Worm (Caenorhabditis elegans): ENCODE data around the gene ZK354.2.

The ZK354.2 gene

DNA sequence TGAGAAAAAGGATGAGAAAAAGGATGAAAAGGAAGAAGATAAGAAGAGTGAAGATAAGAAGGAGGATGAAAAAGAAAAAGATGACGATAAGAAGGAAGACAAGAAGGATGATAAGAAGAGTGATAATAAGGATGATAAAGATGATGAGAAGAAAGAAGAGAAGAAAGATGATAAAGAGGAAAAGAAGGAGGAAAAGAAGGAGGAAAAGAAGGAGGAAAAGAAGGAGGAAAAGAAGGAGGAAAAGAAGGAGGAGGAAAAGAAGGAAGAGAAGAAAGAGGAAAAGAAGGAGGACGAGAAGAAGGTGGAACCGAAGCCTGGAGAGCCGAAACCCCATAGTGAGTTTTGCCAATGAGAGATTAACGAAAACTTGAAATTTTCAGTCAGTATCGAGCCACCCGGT is 39.8 kb upstream of the ZK354.2 start:
- TF ChIP-seq fos-1 (tag; optimal IDR thresholded peaks at IDR 0.05) (no peak), nhr-10 (tag; optimal IDR thresholded peaks at IDR 0.05) (no peak), ztf-1 (GFP tag; conservative IDR thresholded peaks at IDR 0.05) (no peak)

DNA sequence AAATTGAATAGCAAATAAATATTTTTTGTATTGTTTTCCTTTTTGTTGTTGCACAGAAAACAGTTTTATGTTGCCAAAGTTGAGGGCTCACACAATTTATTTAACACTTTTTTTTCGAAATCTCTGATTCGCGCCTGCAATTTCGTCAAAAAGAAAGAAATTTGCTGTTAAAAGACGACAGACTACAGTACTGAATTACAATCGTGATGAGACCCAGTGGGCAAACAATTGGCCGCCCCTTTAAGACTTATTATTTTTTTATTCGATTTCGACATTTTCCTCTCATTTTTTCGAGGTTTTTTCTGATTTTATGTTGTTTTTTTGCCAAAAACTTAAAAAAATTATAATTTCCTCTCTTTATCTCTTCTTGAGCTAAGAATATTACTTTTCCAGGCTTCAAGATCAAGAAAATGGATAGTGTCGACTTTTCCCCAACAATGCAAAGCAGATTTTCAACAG is 39.1 kb upstream of the ZK354.2 start, which contains the start of gene slfl-4:
Gene slfl-4, plus strand, starts transcription at position 409 of the 459 bp plus-strand sequence.
- no peak for TF ChIP-seq ztf-1 (GFP tag; conservative IDR thresholded peaks at IDR 0.05)
- TF ChIP-seq unc-39 (tag; optimal IDR thresholded peaks at IDR 0.05), result no peak
- TF ChIP-seq blmp-1 (tag; optimal IDR thresholded peaks at IDR 0.05; ENCODE audit: insufficient read depth), result no peak
- TF ChIP-seq sma-3 (GFP tag; optimal IDR thresholded peaks at IDR 0.05), result no peak
- TF ChIP-seq zag-1 (tag; optimal IDR thresholded peaks at IDR 0.05), result no peak
- TF ChIP-seq ama-1 (optimal IDR thresholded peaks at IDR 0.05), result no peak
- TF ChIP-seq ZK546.5 (tag; optimal IDR thresholded peaks at IDR 0.05), result no peak
- no peak for TF ChIP-seq elt-1 (tag; optimal IDR thresholded peaks at IDR 0.05)
- TF ChIP-seq nhr-77 (tag; optimal IDR thresholded peaks at IDR 0.05), result no peak
- no peak for TF ChIP-seq crh-2 (tag; optimal IDR thresholded peaks at IDR 0.05)
- no peak for TF ChIP-seq dmd-4 (tag; optimal IDR thresholded peaks at IDR 0.05)
- TF ChIP-seq gmeb-1 (tag; optimal IDR thresholded peaks at IDR 0.05), result no peak
- TF ChIP-seq F13H6.1 (tag; optimal IDR thresholded peaks at IDR 0.05), result no peak
- TF ChIP-seq peb-1 (tag; optimal IDR thresholded peaks at IDR 0.05), result no peak
- TF ChIP-seq nhr-10 (tag; optimal IDR thresholded peaks at IDR 0.05), result no peak
- TF ChIP-seq sma-9 (GFP tag; optimal IDR thresholded peaks at IDR 0.05), result no peak
- TF ChIP-seq sma-9 (tag; optimal IDR thresholded peaks at IDR 0.05), result no peak
- no peak for TF ChIP-seq mbf-1 (tag; optimal IDR thresholded peaks at IDR 0.05)
- TF ChIP-seq nhr-23 (tag; optimal IDR thresholded peaks at IDR 0.05), result no peak
- TF ChIP-seq snpc-4 (tag; optimal IDR thresholded peaks at IDR 0.05), result no peak

DNA sequence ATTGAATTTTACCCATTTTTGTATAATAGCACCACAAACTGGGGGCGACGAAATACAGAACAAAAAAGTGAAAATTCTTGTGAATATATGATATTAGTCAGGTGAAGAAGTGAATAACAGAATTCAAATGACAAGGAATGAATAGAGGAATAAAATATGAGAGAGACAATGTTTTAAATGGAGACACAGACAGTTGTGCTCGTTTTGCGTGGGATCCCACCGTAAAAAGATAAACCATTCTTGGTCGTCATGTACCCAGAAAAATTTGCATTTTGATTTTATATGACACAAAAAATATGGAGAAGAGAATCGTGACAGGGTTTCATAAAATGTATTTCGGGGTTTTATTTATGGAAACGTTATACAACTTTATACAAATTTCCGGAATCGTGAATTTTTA is 35.5 kb upstream of the ZK354.2 start, which contains the start of gene F36H12.17:
Gene F36H12.17, minus strand, starts transcription at position 101 of the 400 bp plus-strand sequence.
- TF ChIP-seq ceh-82 (tag; optimal IDR thresholded peaks at IDR 0.05) (no peak), R02D3.7 (tag; optimal IDR thresholded peaks at IDR 0.05) (no peak), skn-1 (tag; optimal IDR thresholded peaks at IDR 0.05) (no peak), nhr-77 (tag; optimal IDR thresholded peaks at IDR 0.05) (no peak), mdl-1 (tag; optimal IDR thresholded peaks at IDR 0.05) (no peak), lin-39 (tag; optimal IDR thresholded peaks at IDR 0.05) (no peak), ceh-16 (tag; optimal IDR thresholded peaks at IDR 0.05) (no peak), lin-11 (tag; optimal IDR thresholded peaks at IDR 0.05) (no peak), zag-1 (tag; optimal IDR thresholded peaks at IDR 0.05) (no peak), mbf-1 (tag; optimal IDR thresholded peaks at IDR 0.05) (no peak), F13H6.1 (tag; optimal IDR thresholded peaks at IDR 0.05) (no peak), unc-39 (tag; optimal IDR thresholded peaks at IDR 0.05) (no peak), mab-5 (tag; optimal IDR thresholded peaks at IDR 0.05) (no peak), nhr-23 (tag; optimal IDR thresholded peaks at IDR 0.05) (no peak), ztf-4 (tag; optimal IDR thresholded peaks at IDR 0.05) (no peak), sma-3 (GFP tag; optimal IDR thresholded peaks at IDR 0.05) (no peak)

DNA sequence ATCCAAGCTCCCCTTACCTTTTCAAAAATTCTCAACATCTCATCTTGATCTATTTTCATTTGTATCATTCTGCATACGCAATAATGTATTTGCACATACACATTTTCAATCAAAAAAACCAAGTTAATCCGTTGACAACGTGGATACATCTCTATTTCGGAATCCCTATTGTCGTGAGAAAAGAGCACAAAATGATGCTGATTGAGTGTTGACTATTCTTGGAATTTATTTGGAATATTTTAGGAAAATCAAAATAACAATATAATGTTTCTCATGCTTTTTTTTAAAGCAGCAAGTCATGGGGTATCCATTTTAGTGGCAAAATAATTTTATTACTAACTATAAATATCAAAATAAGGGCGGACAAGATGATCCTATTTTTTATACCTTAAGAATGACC is 31.7 kb upstream of the ZK354.2 start:
- TF ChIP-seq skn-1 (tag; optimal IDR thresholded peaks at IDR 0.05) (no peak), nhr-23 (tag; optimal IDR thresholded peaks at IDR 0.05) (no peak)

DNA sequence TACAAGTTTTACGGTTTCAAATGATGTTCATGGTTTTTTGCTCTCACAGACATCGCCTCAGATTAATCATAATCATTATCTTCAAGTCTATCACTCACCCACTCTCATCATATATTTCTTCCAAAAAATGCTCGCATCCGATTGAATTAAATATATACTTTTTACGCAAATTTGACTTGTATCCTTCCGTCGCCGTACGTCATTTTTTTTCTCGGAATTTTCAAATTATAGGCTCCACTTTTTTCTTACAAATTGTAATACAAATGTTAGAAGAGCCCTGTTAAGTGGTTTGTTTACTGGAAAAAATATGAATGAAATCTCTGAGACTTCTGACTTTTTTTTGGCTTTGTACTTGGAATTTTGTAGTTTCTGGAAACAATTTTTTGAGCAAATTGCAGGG is 26.0 kb upstream of the ZK354.2 start:
- TF ChIP-seq nhr-12 (tag; optimal IDR thresholded peaks at IDR 0.05), result no peak
- no peak for TF ChIP-seq lin-11 (tag; optimal IDR thresholded peaks at IDR 0.05)
- no peak for TF ChIP-seq mdl-1 (tag; optimal IDR thresholded peaks at IDR 0.05)
- TF ChIP-seq egl-27 (tag; optimal IDR thresholded peaks at IDR 0.05), result no peak
- TF ChIP-seq unc-39 (tag; optimal IDR thresholded peaks at IDR 0.05), result no peak

DNA sequence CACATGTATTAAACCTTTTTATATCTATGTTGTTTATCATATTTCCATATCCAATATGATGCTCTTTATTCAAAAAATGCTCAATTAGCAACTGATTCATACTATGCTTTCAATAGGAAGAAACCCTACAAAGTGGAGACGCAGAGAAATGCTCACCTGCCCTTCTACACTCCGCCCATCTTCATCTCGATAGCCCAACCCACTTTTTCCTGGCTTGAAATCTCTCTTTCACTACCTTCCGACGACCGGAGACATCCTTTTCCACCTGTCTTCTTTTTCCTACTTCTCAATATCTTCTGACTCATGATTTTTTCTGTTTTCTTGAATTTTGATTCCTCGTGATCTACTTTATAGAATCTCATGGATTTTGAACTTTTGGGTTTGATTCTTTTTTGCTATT is 24.3 kb upstream of the ZK354.2 start:
- no peak for TF ChIP-seq alr-1 (tag; optimal IDR thresholded peaks at IDR 0.05)
- no peak for TF ChIP-seq ZK546.5 (tag; optimal IDR thresholded peaks at IDR 0.05)
- no peak for TF ChIP-seq ztf-1 (GFP tag; conservative IDR thresholded peaks at IDR 0.05)
- no peak for TF ChIP-seq nhr-129 (tag; optimal IDR thresholded peaks at IDR 0.05)
- no peak for TF ChIP-seq unc-55 (GFP tag; optimal IDR thresholded peaks at IDR 0.05)
- TF ChIP-seq ztf-11 (tag; optimal IDR thresholded peaks at IDR 0.05), result no peak
- no peak for TF ChIP-seq blmp-1 (tag; optimal IDR thresholded peaks at IDR 0.05; ENCODE audit: insufficient read depth)
- TF ChIP-seq mab-5 (tag; optimal IDR thresholded peaks at IDR 0.05), result no peak
- TF ChIP-seq nhr-6 (tag; optimal IDR thresholded peaks at IDR 0.05), result no peak
- TF ChIP-seq sma-3 (GFP tag; optimal IDR thresholded peaks at IDR 0.05), result no peak
- no peak for TF ChIP-seq egl-27 (tag; optimal IDR thresholded peaks at IDR 0.05)
- no peak for TF ChIP-seq nhr-10 (tag; optimal IDR thresholded peaks at IDR 0.05)
- no peak for TF ChIP-seq nhr-11 (tag; optimal IDR thresholded peaks at IDR 0.05)
- no peak for TF ChIP-seq lin-13 (GFP tag; optimal IDR thresholded peaks at IDR 0.05)
- no peak for TF ChIP-seq peb-1 (tag; optimal IDR thresholded peaks at IDR 0.05)
- TF ChIP-seq lin-39 (tag; optimal IDR thresholded peaks at IDR 0.05), result no peak
- TF ChIP-seq snpc-4 (tag; optimal IDR thresholded peaks at IDR 0.05), result no peak
